Fruit fly (Drosophila melanogaster) whole organism, embryonic: ENCODE data around the gene Prx4.

Experiments used
- B-H1 ChIP-seq: fragments of 200-800 bp; sonication (Bioruptor generic); IDR thresholded peaks from 3 replicates; pipeline ENCODE4 v1.3.6; 2022; ENCODE audit warnings: missing biosample characterization, missing genetic modification characterization
- BEAF-32 ChIP-seq: fragments of 200-800 bp; sonication (Bioruptor generic); optimal IDR thresholded peaks from 3 replicates; lab custom pipeline; 2017; ENCODE audit warnings: missing biosample characterization, missing genetic modification characterization, mild to moderate bottlenecking, moderate library complexity, missing genetic modification reagents
- CG10979 ChIP-seq: fragments of 200-800 bp; sonication (Bioruptor generic); optimal IDR thresholded peaks from 2 replicates; lab custom pipeline; 2018; ENCODE audit warnings: missing biosample characterization, mild to moderate bottlenecking, missing genetic modification characterization, moderate library complexity
- CG11247 ChIP-seq: fragments of 200-800 bp; sonication (Bioruptor generic); IDR thresholded peaks from 2 replicates; pipeline ENCODE4 v1.3.6; 2022; ENCODE audit warnings: missing biosample characterization, missing genetic modification characterization
- CG15073 ChIP-seq: fragments of 200-800 bp; sonication (Bioruptor generic); optimal IDR thresholded peaks from 2 replicates; lab custom pipeline; 2016; ENCODE audit warnings: missing biosample characterization, missing genetic modification characterization
- CG17359 ChIP-seq: fragments of 200-800 bp; sonication (Bioruptor generic); optimal IDR thresholded peaks from 3 replicates; lab custom pipeline; 2018; ENCODE audit warnings: missing biosample characterization, mild to moderate bottlenecking, missing genetic modification characterization, moderate library complexity
- CG17612 ChIP-seq: fragments of 200-800 bp; sonication (Bioruptor generic); IDR thresholded peaks from 2 replicates; pipeline ENCODE4 v1.3.6; 2022; ENCODE audit warnings: missing biosample characterization, missing genetic modification characterization
- CG18476 ChIP-seq: fragments of 200-800 bp; sonication (Bioruptor generic); optimal IDR thresholded peaks from 2 replicates; lab custom pipeline; 2016; ENCODE audit warnings: missing biosample characterization, mild to moderate bottlenecking, missing genetic modification characterization
- CG18599 ChIP-seq: fragments of 200-800 bp; sonication (Bioruptor generic); optimal IDR thresholded peaks from 3 replicates; lab custom pipeline; 2017; ENCODE audit warnings: missing biosample characterization, missing genetic modification characterization, mild to moderate bottlenecking, moderate library complexity, missing genetic modification reagents
- CG2712 ChIP-seq: fragments of 200-800 bp; optimal IDR thresholded peaks from 3 replicates; lab custom pipeline; 2019; ENCODE audit warnings: missing biosample characterization, mild to moderate bottlenecking, missing genetic modification characterization, moderate library complexity
- CG31441 ChIP-seq: fragments of 200-800 bp; sonication (Bioruptor generic); IDR thresholded peaks from 2 replicates; pipeline ENCODE4 v1.3.6; 2022; ENCODE audit warnings: missing biosample characterization, missing genetic modification characterization
- CG32772 ChIP-seq: fragments of 200-800 bp; sonication (Bioruptor generic); IDR thresholded peaks from 2 replicates; pipeline ENCODE4 v1.3.6; 2022; ENCODE audit warnings: missing biosample characterization, missing genetic modification characterization
- CG43689 ChIP-seq: fragments of 200-800 bp; sonication (Bioruptor generic); IDR thresholded peaks from 2 replicates; pipeline ENCODE4 v1.3.6; 2022; ENCODE audit warnings: missing biosample characterization, missing genetic modification characterization
- CG4424 ChIP-seq: fragments of 200-800 bp; sonication (Bioruptor generic); optimal IDR thresholded peaks from 3 replicates; lab custom pipeline; 2016; ENCODE audit warnings: missing biosample characterization, missing genetic modification characterization
- CG5245 ChIP-seq: fragments of 200-800 bp; sonication (Bioruptor generic); optimal IDR thresholded peaks from 3 replicates; lab custom pipeline; 2016; ENCODE audit warnings: missing biosample characterization, missing genetic modification characterization
- CG6813 ChIP-seq: fragments of 200-800 bp; sonication (Bioruptor generic); optimal IDR thresholded peaks from 2 replicates; lab custom pipeline; 2017; ENCODE audit warnings: missing biosample characterization, missing genetic modification characterization, mild to moderate bottlenecking, moderate library complexity, missing genetic modification reagents
- CG8089 ChIP-seq: fragments of 200-800 bp; sonication (Bioruptor generic); optimal IDR thresholded peaks from 3 replicates; lab custom pipeline; 2016; ENCODE audit warnings: missing biosample characterization, missing genetic modification characterization
- CG8924 ChIP-seq: fragments of 200-800 bp; optimal IDR thresholded peaks from 3 replicates; lab custom pipeline; 2019; ENCODE audit warnings: missing biosample characterization, mild to moderate bottlenecking, missing genetic modification characterization, moderate library complexity
- CoRest ChIP-seq: fragments of 200-800 bp; sonication (Bioruptor generic); optimal IDR thresholded peaks from 3 replicates; lab custom pipeline; 2018; ENCODE audit warnings: missing biosample characterization, mild to moderate bottlenecking, missing genetic modification characterization, moderate library complexity
- D19A ChIP-seq: fragments of 200-800 bp; optimal IDR thresholded peaks from 3 replicates; lab custom pipeline; 2019; ENCODE audit warnings: missing biosample characterization, mild to moderate bottlenecking, missing genetic modification characterization, moderate library complexity
- Fer3 ChIP-seq: fragments of 200-800 bp; sonication (Bioruptor generic); optimal IDR thresholded peaks from 2 replicates; lab custom pipeline; 2018; ENCODE audit warnings: missing biosample characterization, mild to moderate bottlenecking, missing genetic modification characterization, moderate library complexity
- H15 ChIP-seq: fragments of 200-800 bp; sonication (Bioruptor generic); IDR thresholded peaks from 3 replicates; pipeline ENCODE4 v1.3.6; 2022; ENCODE audit warnings: missing biosample characterization, missing genetic modification characterization
- Hmx ChIP-seq: fragments of 200-800 bp; sonication (Bioruptor generic); optimal IDR thresholded peaks from 2 replicates; lab custom pipeline; 2016; ENCODE audit warnings: missing biosample characterization, missing genetic modification characterization
- Hr51 ChIP-seq, 2 experiments: fragments of 200-800 bp; sonication (Bioruptor generic); optimal IDR thresholded peaks; 2 replicates in 1 of 2; 3 replicates in 1 of 2; lab custom pipeline; 2016 to 2018; ENCODE audit warnings: missing biosample characterization in 2 of 2, missing genetic modification characterization in 2 of 2, mild to moderate bottlenecking in 1 of 2, moderate library complexity in 1 of 2
- Hsf ChIP-seq: fragments of 200-800 bp; sonication (Bioruptor generic); optimal IDR thresholded peaks from 3 replicates; lab custom pipeline; 2016; ENCODE audit warnings: missing biosample characterization, missing genetic modification characterization
- Lhr ChIP-seq: fragments of 200-800 bp; sonication (Bioruptor generic); optimal IDR thresholded peaks from 3 replicates; lab custom pipeline; 2017; ENCODE audit warnings: mild to moderate bottlenecking, missing biosample characterization, missing genetic modification reagents, missing genetic modification characterization
- Myb ChIP-seq: fragments of 200-800 bp; sonication (Bioruptor generic); optimal IDR thresholded peaks from 2 replicates; lab custom pipeline; 2016; ENCODE audit warnings: missing biosample characterization, missing genetic modification characterization
- NC2α ChIP-seq: fragments of 200-800 bp; sonication (Bioruptor generic); optimal IDR thresholded peaks from 2 replicates; lab custom pipeline; 2016; ENCODE audit warnings: missing biosample characterization, missing genetic modification characterization
- NC2β ChIP-seq: fragments of 200-800 bp; sonication (Bioruptor generic); optimal IDR thresholded peaks from 2 replicates; lab custom pipeline; 2016; ENCODE audit warnings: missing biosample characterization, missing genetic modification characterization
- Optix ChIP-seq: fragments of 200-800 bp; sonication (Bioruptor generic); IDR thresholded peaks from 3 replicates; pipeline ENCODE4 v1.3.6; 2022; ENCODE audit warnings: missing biosample characterization, missing genetic modification characterization
- Six4 ChIP-seq: fragments of 200-800 bp; sonication (Bioruptor generic); optimal IDR thresholded peaks from 2 replicates; lab custom pipeline; 2016; ENCODE audit warnings: missing biosample characterization, missing genetic modification characterization
- ab ChIP-seq: fragments of 200-800 bp; sonication (Bioruptor generic); optimal IDR thresholded peaks from 2 replicates; lab custom pipeline; 2016; ENCODE audit warnings: missing biosample characterization, missing genetic modification characterization
- al ChIP-seq: fragments of 200-800 bp; sonication (Bioruptor generic); IDR thresholded peaks from 2 replicates; pipeline ENCODE4 v1.3.6; 2022; ENCODE audit warnings: missing biosample characterization, missing genetic modification characterization
- dimm ChIP-seq: fragments of 200-800 bp; sonication (Bioruptor generic); IDR thresholded peaks from 2 replicates; pipeline ENCODE4 v1.3.6; 2022; ENCODE audit warnings: missing biosample characterization, missing genetic modification characterization
- dmrt99B ChIP-seq: fragments of 200-800 bp; sonication (Bioruptor generic); optimal IDR thresholded peaks from 2 replicates; lab custom pipeline; 2018; ENCODE audit warnings: missing biosample characterization, mild to moderate bottlenecking, missing genetic modification characterization, moderate library complexity
- emc ChIP-seq: fragments of 200-800 bp; sonication (Bioruptor generic); optimal IDR thresholded peaks from 2 replicates; lab custom pipeline; 2016; ENCODE audit warnings: missing biosample characterization, missing genetic modification characterization
- fd102C ChIP-seq: fragments of 200-800 bp; sonication (Bioruptor generic); optimal IDR thresholded peaks from 2 replicates; lab custom pipeline; 2018; ENCODE audit warnings: missing biosample characterization, mild to moderate bottlenecking, missing genetic modification characterization, moderate library complexity
- fd64A ChIP-seq: fragments of 200-800 bp; sonication (Bioruptor generic); optimal IDR thresholded peaks from 3 replicates; lab custom pipeline; 2018; ENCODE audit warnings: missing biosample characterization, mild to moderate bottlenecking, missing genetic modification characterization
- fru ChIP-seq: fragments of >200 bp; optimal IDR thresholded peaks from 2 replicates; lab custom pipeline; 2017
- ftz-f1 ChIP-seq: fragments of 200-800 bp; sonication (Bioruptor generic); optimal IDR thresholded peaks from 2 replicates; lab custom pipeline; 2016; ENCODE audit warnings: missing biosample characterization, missing genetic modification characterization
- jigr1 ChIP-seq: fragments of 200-800 bp; sonication (Bioruptor generic); IDR thresholded peaks from 3 replicates; pipeline ENCODE4 v1.3.6; 2022; ENCODE audit warnings: missing biosample characterization, missing genetic modification characterization
- ken ChIP-seq: fragments of 200-800 bp; sonication (Bioruptor generic); IDR thresholded peaks from 3 replicates; pipeline ENCODE4 v1.3.6; 2022; ENCODE audit warnings: missing biosample characterization, missing genetic modification characterization
- klu ChIP-seq: fragments of 200-800 bp; sonication (Bioruptor generic); IDR thresholded peaks from 2 replicates; pipeline ENCODE4 v1.3.6; 2022; ENCODE audit warnings: missing biosample characterization, missing genetic modification characterization
- knrl ChIP-seq: fragments of 200-800 bp; sonication (Bioruptor generic); IDR thresholded peaks from 3 replicates; pipeline ENCODE4 v1.3.6; 2022; ENCODE audit warnings: missing biosample characterization, missing genetic modification characterization; ENCODE audit not compliant: partially characterized antibody
- lilli ChIP-seq: fragments of 200-800 bp; sonication (Bioruptor generic); optimal IDR thresholded peaks from 3 replicates; lab custom pipeline; 2016; ENCODE audit warnings: missing biosample characterization, missing genetic modification characterization
- luna ChIP-seq: fragments of 200-800 bp; sonication (Bioruptor generic); optimal IDR thresholded peaks from 2 replicates; lab custom pipeline; 2016; ENCODE audit warnings: missing biosample characterization, missing genetic modification characterization
- pb ChIP-seq: fragments of 200-800 bp; sonication (Bioruptor generic); optimal IDR thresholded peaks from 3 replicates; lab custom pipeline; 2016; ENCODE audit warnings: missing biosample characterization, missing genetic modification characterization
- peb ChIP-seq: fragments of 200-800 bp; sonication (Bioruptor generic); IDR thresholded peaks from 2 replicates; pipeline ENCODE4 v1.3.6; 2022; ENCODE audit warnings: missing biosample characterization, missing genetic modification characterization
- slp2 ChIP-seq: fragments of 200-800 bp; sonication (Bioruptor generic); optimal IDR thresholded peaks from 2 replicates; lab custom pipeline; 2016; ENCODE audit warnings: missing biosample characterization, missing genetic modification characterization
- sob ChIP-seq: fragments of 200-800 bp; sonication (Bioruptor generic); IDR thresholded peaks from 2 replicates; pipeline ENCODE4 v1.3.6; 2022; ENCODE audit warnings: missing biosample characterization, missing genetic modification characterization
- tin ChIP-seq: fragments of 200-800 bp; sonication (Bioruptor generic); optimal IDR thresholded peaks from 3 replicates; lab custom pipeline; 2016; ENCODE audit warnings: missing biosample characterization, missing genetic modification characterization
- yki ChIP-seq: fragments of >200 bp; optimal IDR thresholded peaks from 3 replicates; lab custom pipeline; 2018
- zfh1 ChIP-seq: fragments of 200-800 bp; sonication (Bioruptor generic); IDR thresholded peaks from 3 replicates; pipeline ENCODE4 v1.3.6; 2022; ENCODE audit warnings: missing biosample characterization, missing genetic modification characterization

Gene Prx4

DNA sequence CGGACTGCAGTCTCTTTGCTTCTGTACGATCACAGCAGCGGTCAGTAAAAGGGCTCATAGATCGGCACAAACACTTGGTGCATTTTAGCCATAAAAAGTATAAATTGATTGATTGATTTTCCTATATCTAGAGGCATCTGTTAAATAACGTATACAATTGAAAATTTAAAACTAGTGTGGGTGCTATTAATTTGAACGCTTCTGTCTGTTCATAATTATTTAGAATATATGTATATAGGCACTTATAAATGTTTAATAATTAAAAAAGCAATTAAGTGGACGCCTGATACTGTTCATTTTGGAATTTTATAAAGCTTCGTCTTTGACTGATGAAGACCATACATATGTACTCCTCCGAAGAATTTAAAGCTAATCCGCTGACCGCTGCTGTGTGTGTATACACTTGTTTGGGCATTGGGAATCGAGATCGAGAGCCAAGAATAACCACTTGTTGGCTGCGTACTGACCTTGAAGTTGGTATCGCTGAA lies 3.1 kb downstream of the Prx4 start:
- peak; percentile 42 for TF ChIP-seq CoRest (tag; lab: Kevin White, UChicago)
- TF ChIP-seq fd102C (GFP tag; lab: Kevin White, UChicago), result no peak
- TF ChIP-seq al (GFP tag; lab: Robert Waterston, UW), result peak; percentile 21; the same call in 1 of the 2 replicates
- TF ChIP-seq knrl (GFP tag; lab: Robert Waterston, UW), result no peak
- peak; percentile 5 for TF ChIP-seq Six4
- no peak for TF ChIP-seq zfh1
- TF ChIP-seq sob, result no peak
- no peak for TF ChIP-seq Lhr (GFP tag; lab: Kevin White, UChicago)
- no peak for TF ChIP-seq peb (GFP tag; lab: Robert Waterston, UW)
- no peak for TF ChIP-seq B-H1
- TF ChIP-seq CG18476 (GFP tag; lab: Kevin White, UChicago), result no peak
- no peak for TF ChIP-seq fd64A
- no peak for TF ChIP-seq dimm (GFP tag; lab: Robert Waterston, UW)
- TF ChIP-seq Myb (GFP tag; lab: Kevin White, UChicago), result no peak
- TF ChIP-seq ken (GFP tag; lab: Robert Waterston, UW), result 0 out of 3 replicates have a peak, but pooled peaks have one; percentile 12
- peak; percentile 42 for TF ChIP-seq CG10979 (tag; lab: Kevin White, UChicago)
- TF ChIP-seq CG32772, result no peak
- no peak for TF ChIP-seq ab (GFP tag; lab: Kevin White, UChicago)
- no peak for TF ChIP-seq CG11247 (GFP tag; lab: Robert Waterston, UW)
- no peak for TF ChIP-seq H15 (GFP tag; lab: Robert Waterston, UW)
- TF ChIP-seq Hr51 (GFP tag; optimal IDR thresholded peaks at IDR 0.05; lab: Kevin White, UChicago), result peak in 1 of 2 experiments; percentile 69
- TF ChIP-seq Fer3 (tag; lab: Kevin White, UChicago), result peak; percentile 2
- peak; percentile 57 for TF ChIP-seq CG17359 (tag; lab: Kevin White, UChicago)
- no peak for TF ChIP-seq ftz-f1 (GFP tag; lab: Kevin White, UChicago)
- TF ChIP-seq pb (GFP tag; lab: Kevin White, UChicago), result no peak
- TF ChIP-seq Hsf (GFP tag; lab: Kevin White, UChicago), result no peak
- TF ChIP-seq emc, result no peak
- TF ChIP-seq CG8924 (tag; lab: Kevin White, UChicago), result peak; percentile 52
- no peak for TF ChIP-seq CG15073 (GFP tag; lab: Kevin White, UChicago)
- TF ChIP-seq fru (lab: Kevin White, UChicago), result no peak
- no peak for TF ChIP-seq Hmx (GFP tag; lab: Kevin White, UChicago)
- no peak for TF ChIP-seq BEAF-32
- peak; percentile 63 for TF ChIP-seq dmrt99B
- no peak for TF ChIP-seq CG6813 (GFP tag; lab: Kevin White, UChicago)
- TF ChIP-seq lilli (GFP tag; lab: Kevin White, UChicago), result no peak
- TF ChIP-seq CG18599 (GFP tag; lab: Kevin White, UChicago), result peak; percentile 8
- no peak for TF ChIP-seq jigr1 (GFP tag; lab: Robert Waterston, UW)
- peak; percentile 13 for TF ChIP-seq CG4424
- no peak for TF ChIP-seq slp2 (GFP tag; lab: Kevin White, UChicago)
- TF ChIP-seq CG5245 (GFP tag; lab: Kevin White, UChicago), result no peak
- TF ChIP-seq tin (GFP tag; lab: Kevin White, UChicago), result no peak
- TF ChIP-seq CG31441 (GFP tag; lab: Robert Waterston, UW), result peak; percentile 57; the same call in 1 of the 2 replicates
- no peak for TF ChIP-seq yki (lab: Kevin White, UChicago)
- no peak for TF ChIP-seq NC2α
- peak; percentile 38 for TF ChIP-seq CG2712
- TF ChIP-seq Optix (GFP tag; lab: Robert Waterston, UW), result no peak
- no peak for TF ChIP-seq luna (GFP tag; lab: Kevin White, UChicago)
- TF ChIP-seq CG43689 (GFP tag; lab: Robert Waterston, UW), result no peak
- TF ChIP-seq CG8089 (GFP tag; lab: Kevin White, UChicago), result no peak
- TF ChIP-seq klu (GFP tag; lab: Robert Waterston, UW), result no peak
- no peak for TF ChIP-seq CG17612
- no peak for TF ChIP-seq NC2β (GFP tag; lab: Kevin White, UChicago)
- peak; percentile 31 for TF ChIP-seq D19A (tag; lab: Kevin White, UChicago)
